Worm (Caenorhabditis elegans) whole organism, early embryonic: Measurements from ENCODE around the gene F27D9.7.

Experiments
- B0310.2 ChIP-seq: sonication (generic microtip); optimal IDR thresholded peaks from 2 replicates; lab custom pipeline; 2016; ENCODE audit warnings: mild to moderate bottlenecking, missing genetic modification characterization, missing compliant biosample characterization
- aly-1 ChIP-seq: sonication (generic microtip); optimal IDR thresholded peaks from 2 replicates; lab custom pipeline; 2016; ENCODE audit warnings: missing genetic modification characterization, missing compliant biosample characterization
- ama-1 ChIP-seq: fragments of 150-350 bp; optimal IDR thresholded peaks from 2 replicates; lab custom pipeline; 2014
- ceh-13 ChIP-seq: fragments of 200-800 bp; sonication (Bioruptor generic); optimal IDR thresholded peaks from 2 replicates; lab custom pipeline; 2018; ENCODE audit warnings: mild to moderate bottlenecking, missing genetic modification characterization, missing compliant biosample characterization
- ceh-36 ChIP-seq: sonication (generic microtip); optimal IDR thresholded peaks from 2 replicates; lab custom pipeline; 2016; ENCODE audit warnings: missing genetic modification characterization, inconsistent platforms, missing compliant biosample characterization
- flt-1 ChIP-seq: fragments of 200-800 bp; sonication (Bioruptor generic); IDR thresholded peaks from 2 replicates; pipeline ENCODE4 v1.3.6; 2022; ENCODE audit warnings: missing genetic modification characterization, missing compliant biosample characterization
- hmg-4 ChIP-seq: fragments of 200-800 bp; sonication (Bioruptor generic); optimal IDR thresholded peaks from 2 replicates; lab custom pipeline; 2018; ENCODE audit warnings: mild to moderate bottlenecking, missing genetic modification characterization, missing compliant biosample characterization
- hnd-1 ChIP-seq: sonication (generic microtip); optimal IDR thresholded peaks from 2 replicates; lab custom pipeline; 2016; ENCODE audit warnings: missing genetic modification characterization, missing compliant biosample characterization
- sea-1 ChIP-seq: fragments of 200-800 bp; sonication (Bioruptor generic); conservative IDR thresholded peaks from 2 replicates; pipeline ENCODE4 v1.3.6; 2022; ENCODE audit warnings: missing genetic modification characterization, missing compliant biosample characterization
- tbx-37 ChIP-seq: fragments of 200-800 bp; sonication (Bioruptor generic); conservative IDR thresholded peaks from 2 replicates; pipeline ENCODE4 v1.3.6; 2022; ENCODE audit warnings: missing genetic modification reagents, missing genetic modification characterization, missing compliant biosample characterization

DNA sequence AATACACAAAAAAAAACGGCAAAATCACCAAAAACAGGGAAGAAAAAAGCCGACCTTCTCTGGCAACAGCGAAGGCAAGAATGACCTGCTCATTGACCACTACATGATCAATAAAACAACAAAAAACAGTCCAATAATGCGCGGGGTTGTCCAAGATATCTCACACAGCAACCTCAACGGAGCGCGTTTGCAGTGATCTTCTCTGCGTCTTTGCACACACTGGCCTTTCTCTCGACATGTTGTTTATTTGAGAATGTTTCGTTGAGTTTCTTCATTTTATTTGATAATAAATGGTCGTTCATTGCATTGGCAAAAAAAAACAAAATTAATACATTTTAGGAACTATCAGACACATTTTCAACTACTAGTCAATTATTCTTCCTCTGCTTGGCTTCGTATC is 8.9 kb downstream of the F27D9.7 start:
- no peak for TF ChIP-seq ceh-36 (tag; lab: Kevin White, UChicago)
- TF ChIP-seq ama-1, result no peak
- TF ChIP-seq flt-1 (GFP tag; lab: Robert Waterston, UW), result no peak
- no peak for TF ChIP-seq tbx-37
- no peak for TF ChIP-seq B0310.2 (tag; lab: Kevin White, UChicago)
- TF ChIP-seq hnd-1 (tag; lab: Kevin White, UChicago), result no peak
- TF ChIP-seq ceh-13, result no peak
- no peak for TF ChIP-seq aly-1
- TF ChIP-seq hmg-4, result no peak
- TF ChIP-seq sea-1 (GFP tag; lab: Robert Waterston, UW), result no peak
